Worm (Caenorhabditis elegans): ENCODE results near the gene gstk-1.

- TF ChIP-seq elt-3 (tag; optimal IDR thresholded peaks at IDR 0.05): no peak
- no peak for TF ChIP-seq ces-1 (GFP tag; optimal IDR thresholded peaks at IDR 0.05)
- no peak for TF ChIP-seq unc-62 (GFP tag; optimal IDR thresholded peaks at IDR 0.05)
- no peak for TF ChIP-seq unc-39 (tag; optimal IDR thresholded peaks at IDR 0.05)
- TF ChIP-seq nhr-76 (tag; optimal IDR thresholded peaks at IDR 0.05): no peak
- no peak for TF ChIP-seq nhr-12 (tag; optimal IDR thresholded peaks at IDR 0.05)
- no peak for TF ChIP-seq nhr-237 (tag; optimal IDR thresholded peaks at IDR 0.05)
- no peak for TF ChIP-seq lin-13 (tag; optimal IDR thresholded peaks at IDR 0.05)
- no peak for TF ChIP-seq lsy-2 (tag; optimal IDR thresholded peaks at IDR 0.05)
- TF ChIP-seq snpc-4 (tag; optimal IDR thresholded peaks at IDR 0.05): no peak
- no peak for TF ChIP-seq elt-1 (tag; optimal IDR thresholded peaks at IDR 0.05; ENCODE audit: borderline replicate concordance, insufficient read depth)
- TF ChIP-seq mep-1 (tag; optimal IDR thresholded peaks at IDR 0.05): no peak
- no peak for TF ChIP-seq ceh-43 (GFP tag; optimal IDR thresholded peaks at IDR 0.05)
Measured at ce11 chrII:9618759-9619158, 37.7 kb upstream of the gstk-1 start.

All from whole organism, mixed stage, embryonic.